Worm (Caenorhabditis elegans): ENCODE results near the gene Y45F10A.7.

Gene Y45F10A.7

DNA sequence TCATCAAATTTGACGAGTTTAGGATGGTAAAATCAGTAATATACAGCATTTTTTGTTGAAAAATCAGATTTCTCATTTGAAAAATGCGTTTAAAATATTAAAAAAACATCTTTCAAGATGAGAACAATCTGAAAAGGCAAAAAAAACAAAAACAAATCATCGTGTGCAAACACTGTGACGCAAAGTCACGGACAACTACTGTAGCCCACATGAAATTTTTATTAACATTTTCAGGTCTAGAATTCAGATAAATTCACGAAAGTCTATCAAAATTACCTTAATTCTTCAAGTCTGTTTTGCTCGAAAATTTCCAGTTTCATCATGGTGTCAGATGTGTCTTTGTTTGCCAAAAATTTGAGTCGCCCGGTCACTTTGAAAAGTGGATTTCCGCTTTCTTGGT, 46.5 kb downstream of the Y45F10A.7 start (continued):
- TF ChIP-seq madf-6 (GFP tag; IDR thresholded peaks at IDR 0.05), result peak; percentile 98
- peak; percentile 16 for TF ChIP-seq lin-54 (GFP tag; optimal IDR thresholded peaks at IDR 0.05)
- TF ChIP-seq madf-8 (GFP tag; conservative IDR thresholded peaks at IDR 0.05), result peak; percentile 97
- no peak for TF ChIP-seq lin-40 (tag; optimal IDR thresholded peaks at IDR 0.05)
- no peak for TF ChIP-seq Y79H2A.3 (GFP tag; conservative IDR thresholded peaks at IDR 0.05)
- TF ChIP-seq ceh-100 (GFP tag; IDR thresholded peaks at IDR 0.05), result no peak
- TF ChIP-seq lsl-1 (GFP tag; optimal IDR thresholded peaks at IDR 0.05), result peak; percentile 90
- no peak for TF ChIP-seq mxl-1 (tag; optimal IDR thresholded peaks at IDR 0.05)
- no peak for TF ChIP-seq lag-1 (GFP tag; IDR thresholded peaks at IDR 0.05)
- no peak for TF ChIP-seq atf-7 (tag; optimal IDR thresholded peaks at IDR 0.05)
- TF ChIP-seq snpc-1.3 (tag; optimal IDR thresholded peaks at IDR 0.05; ENCODE audit: insufficient read depth), result peak; percentile 7

DNA sequence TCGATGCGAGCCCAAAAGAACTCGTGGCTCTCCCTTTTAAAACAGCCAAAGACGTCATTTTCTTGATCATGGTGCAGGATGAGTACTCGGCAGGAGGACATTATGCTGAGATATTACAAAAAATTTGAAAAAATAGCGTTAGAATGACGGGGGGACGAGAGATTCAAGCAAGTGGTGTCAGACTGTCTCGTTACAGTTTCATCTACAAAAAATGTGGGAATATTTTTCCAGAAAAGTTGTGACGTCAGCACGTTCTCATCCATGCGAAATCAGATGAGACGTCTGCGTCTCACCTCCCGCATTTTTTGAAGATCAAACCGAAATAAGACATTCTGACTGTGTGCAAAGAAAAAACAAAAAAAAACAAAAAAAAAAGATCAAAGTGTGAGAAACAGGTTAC, 47.8 kb downstream of the Y45F10A.7 start, which contains the start of gene rsd-2:
rsd-2 (minus strand) TSS at position 101 of the 400 bp plus-strand sequence.
- TF ChIP-seq attf-5 (GFP tag; optimal IDR thresholded peaks at IDR 0.05) (no peak), lag-1 (GFP tag; IDR thresholded peaks at IDR 0.05) (no peak), lsl-1 (GFP tag; optimal IDR thresholded peaks at IDR 0.05) (no peak), ceh-79 (tag; optimal IDR thresholded peaks at IDR 0.05) (no peak), lin-40 (tag; optimal IDR thresholded peaks at IDR 0.05) (no peak), egl-44 (GFP tag; IDR thresholded peaks at IDR 0.05) (no peak), tbp1 (GFP tag; optimal IDR thresholded peaks at IDR 0.05) (no peak), him-1 (tag; optimal IDR thresholded peaks at IDR 0.05) (no peak), hlh-26 (GFP tag; conservative IDR thresholded peaks at IDR 0.05) (no peak), tbx-9 (tag; optimal IDR thresholded peaks at IDR 0.05; ENCODE audit: borderline replicate concordance) (no peak), F57C9.4 (tag; optimal IDR thresholded peaks at IDR 0.05) (no peak), unc-130 (GFP tag; optimal IDR thresholded peaks at IDR 0.05) (no peak), mcd-1 (GFP tag; IDR thresholded peaks at IDR 0.05) (no peak), snpc-4 (GFP tag; optimal IDR thresholded peaks at IDR 0.05) (no peak), snpc-4 (tag; optimal IDR thresholded peaks at IDR 0.05) (no peak), efl-1 (GFP tag; optimal IDR thresholded peaks at IDR 0.05) (no peak), ceh-58 (GFP tag; IDR thresholded peaks at IDR 0.05) (no peak), sea-2 (GFP tag; IDR thresholded peaks at IDR 0.05) (no peak), tlf-1 (GFP tag; optimal IDR thresholded peaks at IDR 0.05) (no peak), zim-3 (tag; optimal IDR thresholded peaks at IDR 0.05) (no peak), K11D2.4 (GFP tag; IDR thresholded peaks at IDR 0.05) (no peak)

All from whole organism, young adult.